Fruit fly (Drosophila melanogaster) Kc167 (cell line): ENCODE results near the gene FoxK.

Experiments
- Myc ChIP-seq: fragments of >200 bp; optimal IDR thresholded peaks from 2 replicates; lab custom pipeline; 2017; ENCODE audit warnings: missing external identifiers
- Sin3A ChIP-seq: fragments of >200 bp; optimal IDR thresholded peaks from 2 replicates; lab custom pipeline; 2018; ENCODE audit warnings: missing external identifiers
- h ChIP-seq: fragments of >200 bp; optimal IDR thresholded peaks from 3 replicates; lab custom pipeline; 2018; ENCODE audit warnings: missing external identifiers
- insv ChIP-seq: fragments of >200 bp; optimal IDR thresholded peaks from 3 replicates; lab custom pipeline; 2018; ENCODE audit warnings: missing external identifiers
- psq ChIP-seq: fragments of >200 bp; optimal IDR thresholded peaks from 2 replicates; lab custom pipeline; 2017; ENCODE audit warnings: missing external identifiers

dm6 chr3L:11084557-11085231 lies 35.9 kb downstream of the FoxK start:
- TF ChIP-seq insv (lab: Kevin White, UChicago) (no peak), h (lab: Kevin White, UChicago) (no peak), psq (lab: Kevin White, UChicago) (no peak), Sin3A (lab: Kevin White, UChicago) (no peak), Myc (no peak)
